Fruit fly (Drosophila melanogaster) whole organism, wandering third instar larva: ENCODE data around the gene CG31437.

ENCODE experiments used
- Abd-B ChIP-seq: fragments of >200 bp; optimal IDR thresholded peaks from 2 replicates; lab custom pipeline; 2017; ENCODE audit warnings: missing biosample characterization, missing genetic modification characterization
- Dfd ChIP-seq: fragments of >200 bp; optimal IDR thresholded peaks from 2 replicates; lab custom pipeline; 2017; ENCODE audit warnings: missing biosample characterization, missing genetic modification characterization
- Dif ChIP-seq: fragments of 200-275, 200-300 bp; sonication (Bioruptor generic); optimal IDR thresholded peaks from 2 replicates; lab custom pipeline; 2018; ENCODE audit warnings: missing biosample characterization, missing genetic modification characterization; ENCODE audit not compliant: partially characterized antibody
- Hr78 ChIP-seq: fragments of >200 bp; optimal IDR thresholded peaks from 2 replicates; lab custom pipeline; 2017; ENCODE audit warnings: missing biosample characterization, missing genetic modification characterization
- Hr83 ChIP-seq: fragments of 200-300 bp; sonication (Bioruptor generic); optimal IDR thresholded peaks from 2 replicates; lab custom pipeline; 2016; ENCODE audit warnings: missing biosample characterization, mild to moderate bottlenecking, missing genetic modification characterization, moderate library complexity; ENCODE audit not compliant: poor library complexity, severe bottlenecking
- Mio ChIP-seq: sonication (Bioruptor generic); optimal IDR thresholded peaks from 2 replicates; lab custom pipeline; 2016; ENCODE audit warnings: missing biosample characterization, missing genetic modification characterization
- OdsH ChIP-seq: fragments of 200-800 bp; sonication (Bioruptor generic); optimal IDR thresholded peaks from 2 replicates; lab custom pipeline; 2016; ENCODE audit warnings: missing biosample characterization, mild to moderate bottlenecking, missing genetic modification characterization
- Vsx2 ChIP-seq: fragments of 200-300, 225-300 bp; sonication (Bioruptor generic); optimal IDR thresholded peaks from 2 replicates; lab custom pipeline; 2018; ENCODE audit warnings: missing biosample characterization, missing genetic modification characterization; ENCODE audit not compliant: partially characterized antibody
- br ChIP-seq: fragments of 200-800 bp; sonication (Bioruptor generic); optimal IDR thresholded peaks from 2 replicates; lab custom pipeline; 2016; ENCODE audit warnings: missing biosample characterization, missing genetic modification characterization
- usp ChIP-seq: fragments of >200 bp; optimal IDR thresholded peaks from 2 replicates; lab custom pipeline; 2017; ENCODE audit warnings: missing biosample characterization, missing genetic modification characterization

DNA sequence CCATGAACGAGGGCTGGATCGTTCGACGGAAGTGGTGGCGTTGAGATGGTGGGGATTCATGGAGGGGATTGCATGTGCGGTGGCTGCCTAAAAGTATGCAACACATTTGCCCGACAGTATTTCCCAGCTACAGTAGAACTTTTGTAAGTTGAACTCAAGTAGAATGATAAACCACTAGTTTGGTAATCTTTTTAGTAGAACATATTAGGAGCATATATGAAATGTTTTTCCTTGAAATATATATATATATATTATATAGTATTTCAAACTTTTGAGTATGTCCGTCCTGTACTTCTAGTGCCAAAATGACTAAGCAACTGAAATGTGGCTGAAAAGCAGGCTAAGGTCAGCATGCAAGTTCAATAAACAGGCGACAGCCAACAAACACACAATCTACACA lies 5.0 kb downstream of the CG31437 start:
- TF ChIP-seq Dif (GFP tag; lab: Kevin White, UChicago) (no peak), Hr78 (no peak), br (no peak), Hr83 (GFP tag; lab: Kevin White, UChicago) (no peak), Dfd (no peak), Vsx2 (GFP tag; lab: Kevin White, UChicago) (no peak), usp (GFP tag; lab: Kevin White, UChicago) (no peak), OdsH (GFP tag; lab: Kevin White, UChicago) (no peak), Abd-B (GFP tag; lab: Kevin White, UChicago) (no peak), Mio (no peak)
